Worm (Caenorhabditis elegans) whole organism, L2 larva: ENCODE data around the gene K08E5.1.

Source experiments
- C34F6.9 ChIP-seq: fragments of 150-350 bp; optimal IDR thresholded peaks from 2 replicates; lab custom pipeline; 2014; ENCODE audit warnings: missing biosample characterization, missing genetic modification characterization
- F13H6.1 ChIP-seq: sonication (generic microtip); optimal IDR thresholded peaks from 2 replicates; lab custom pipeline; 2016; ENCODE audit warnings: missing genetic modification characterization, missing compliant biosample characterization
- Y55F3AM.14 ChIP-seq: fragments of 200-800 bp; sonication (Bioruptor generic); optimal IDR thresholded peaks from 2 replicates; lab custom pipeline; 2018; ENCODE audit warnings: mild to moderate bottlenecking, missing genetic modification characterization, missing compliant biosample characterization
- aly-2 ChIP-seq: fragments of 150-350 bp; optimal IDR thresholded peaks from 2 replicates; lab custom pipeline; 2014; ENCODE audit warnings: missing biosample characterization, missing genetic modification characterization
- ama-1 ChIP-seq: fragments of 150-350 bp; optimal IDR thresholded peaks from 2 replicates; lab custom pipeline; 2018; ENCODE audit warnings: inconsistent platforms
- blmp-1 ChIP-seq: sonication (generic microtip); optimal IDR thresholded peaks from 2 replicates; lab custom pipeline; 2017; ENCODE audit warnings: missing genetic modification characterization, mild to moderate bottlenecking, missing compliant biosample characterization, antibody characterized with exemption, moderate library complexity; ENCODE audit not compliant: insufficient read depth
- ceh-16 ChIP-seq: fragments of 150-350 bp; optimal IDR thresholded peaks from 2 replicates; lab custom pipeline; 2014; ENCODE audit warnings: missing biosample characterization, missing genetic modification characterization
- ceh-82 ChIP-seq: fragments of 150-350 bp; optimal IDR thresholded peaks from 2 replicates; lab custom pipeline; 2014; ENCODE audit warnings: missing biosample characterization, missing genetic modification characterization
- crh-2 ChIP-seq: sonication (generic microtip); optimal IDR thresholded peaks from 2 replicates; lab custom pipeline; 2017; ENCODE audit warnings: missing biosample characterization, missing genetic modification characterization
- dmd-4 ChIP-seq: sonication (generic microtip); optimal IDR thresholded peaks from 2 replicates; lab custom pipeline; 2017; ENCODE audit warnings: missing biosample characterization, missing genetic modification characterization
- egl-27 ChIP-seq: sonication (generic microtip); optimal IDR thresholded peaks from 3 replicates; lab custom pipeline; 2017; ENCODE audit warnings: missing biosample characterization, missing genetic modification reagents, missing genetic modification characterization
- elt-1 ChIP-seq: fragments of 150-350 bp; optimal IDR thresholded peaks from 2 replicates; lab custom pipeline; 2014; ENCODE audit warnings: missing biosample characterization, missing genetic modification characterization
- elt-3 ChIP-seq: sonication (generic microtip); optimal IDR thresholded peaks from 2 replicates; lab custom pipeline; 2017; ENCODE audit warnings: missing biosample characterization, missing genetic modification characterization
- fos-1 ChIP-seq: fragments of 150-350 bp; optimal IDR thresholded peaks from 2 replicates; lab custom pipeline; 2014; ENCODE audit warnings: missing biosample characterization, missing genetic modification characterization
- gmeb-1 ChIP-seq: fragments of 150-350 bp; optimal IDR thresholded peaks from 2 replicates; lab custom pipeline; 2014; ENCODE audit warnings: missing biosample characterization, missing genetic modification characterization
- lin-11 ChIP-seq: fragments of 150-350 bp; sonication (generic microtip); optimal IDR thresholded peaks from 2 replicates; lab custom pipeline; 2014; ENCODE audit warnings: missing biosample characterization, missing genetic modification characterization, inconsistent platforms, mixed read lengths
- lin-13 ChIP-seq: fragments of 150-350 bp; optimal IDR thresholded peaks from 2 replicates; lab custom pipeline; 2014; ENCODE audit warnings: missing biosample characterization, missing genetic modification reagents, missing genetic modification characterization
- lsy-2 ChIP-seq, 2 experiments: fragments of 150-350 bp in 1 of 2; sonication (generic microtip) in 1 of 2; optimal IDR thresholded peaks; 2 replicates each; lab custom pipeline; 2014 to 2017; ENCODE audit warnings: missing biosample characterization in 2 of 2, missing genetic modification characterization in 2 of 2
- mab-5 ChIP-seq: fragments of 150-350 bp; optimal IDR thresholded peaks from 2 replicates; lab custom pipeline; 2014; ENCODE audit warnings: missing biosample characterization, missing genetic modification characterization
- mbf-1 ChIP-seq: sonication (generic microtip); optimal IDR thresholded peaks from 2 replicates; lab custom pipeline; 2017; ENCODE audit warnings: missing biosample characterization, missing genetic modification characterization
- mdl-1 ChIP-seq, 2 experiments: fragments of 150-350 bp in 1 of 2; sonication (generic microtip) in 1 of 2; optimal IDR thresholded peaks; 2 replicates each; lab custom pipeline; 2017; ENCODE audit warnings: missing biosample characterization in 2 of 2, missing genetic modification characterization in 2 of 2
- nhr-10 ChIP-seq: sonication (generic microtip); optimal IDR thresholded peaks from 2 replicates; lab custom pipeline; 2017; ENCODE audit warnings: missing biosample characterization, missing genetic modification characterization
- nhr-11 ChIP-seq: fragments of 150-350 bp; optimal IDR thresholded peaks from 2 replicates; lab custom pipeline; 2014; ENCODE audit warnings: missing biosample characterization, missing genetic modification characterization
- nhr-129 ChIP-seq: fragments of 150-350 bp; optimal IDR thresholded peaks from 2 replicates; lab custom pipeline; 2014; ENCODE audit warnings: missing biosample characterization, missing genetic modification characterization
- nhr-21 ChIP-seq: fragments of 150-350 bp; optimal IDR thresholded peaks from 2 replicates; lab custom pipeline; 2014; ENCODE audit warnings: missing biosample characterization, missing genetic modification characterization
- nhr-25 ChIP-seq: fragments of 150-350 bp; sonication (generic microtip); optimal IDR thresholded peaks from 3 replicates; lab custom pipeline; 2014; ENCODE audit warnings: missing biosample characterization, missing genetic modification characterization
- nhr-6 ChIP-seq: fragments of 150-350 bp; optimal IDR thresholded peaks from 2 replicates; lab custom pipeline; 2014; ENCODE audit warnings: missing biosample characterization, missing genetic modification characterization
- peb-1 ChIP-seq: fragments of 150-350 bp; optimal IDR thresholded peaks from 2 replicates; lab custom pipeline; 2014; ENCODE audit warnings: missing biosample characterization, missing genetic modification characterization
- sem-4 ChIP-seq: fragments of 150-350 bp; optimal IDR thresholded peaks from 2 replicates; lab custom pipeline; 2014; ENCODE audit warnings: missing biosample characterization, missing genetic modification reagents, missing genetic modification characterization
- sma-3 ChIP-seq: sonication (generic microtip); optimal IDR thresholded peaks from 2 replicates; lab custom pipeline; 2016; ENCODE audit warnings: missing genetic modification reagents, missing genetic modification characterization, missing compliant biosample characterization
- sma-9 ChIP-seq, 2 experiments: fragments of 150-350 bp in 1 of 2; sonication (generic microtip) in 1 of 2; optimal IDR thresholded peaks; 2 replicates each; lab custom pipeline; 2014 to 2016; ENCODE audit warnings: missing genetic modification characterization in 2 of 2, mild to moderate bottlenecking in 1 of 2, missing biosample characterization in 1 of 2, missing compliant biosample characterization in 1 of 2, missing genetic modification reagents in 1 of 2, moderate library complexity in 1 of 2
- snpc-4 ChIP-seq: fragments of 150-350 bp; optimal IDR thresholded peaks from 2 replicates; lab custom pipeline; 2014; ENCODE audit warnings: missing biosample characterization, missing genetic modification characterization
- unc-39 ChIP-seq: fragments of 150-350 bp; optimal IDR thresholded peaks from 2 replicates; lab custom pipeline; 2014; ENCODE audit warnings: missing biosample characterization, missing genetic modification characterization
- unc-55 ChIP-seq: fragments of 150-350 bp; sonication (generic microtip); optimal IDR thresholded peaks from 3 replicates; lab custom pipeline; 2014; ENCODE audit warnings: missing biosample characterization, missing genetic modification reagents, missing genetic modification characterization
- zag-1 ChIP-seq: fragments of 150-350 bp; optimal IDR thresholded peaks from 2 replicates; lab custom pipeline; 2014; ENCODE audit warnings: missing biosample characterization, missing genetic modification characterization
- ztf-1 ChIP-seq: fragments of 200-800 bp; sonication (Bioruptor generic); conservative IDR thresholded peaks from 2 replicates; pipeline ENCODE4 v1.3.6; 2022; ENCODE audit warnings: missing genetic modification characterization, missing compliant biosample characterization
- ztf-11 ChIP-seq: sonication (generic microtip); optimal IDR thresholded peaks from 2 replicates; lab custom pipeline; 2017; ENCODE audit warnings: missing biosample characterization, missing genetic modification characterization
- ztf-4 ChIP-seq: fragments of 150-350 bp; optimal IDR thresholded peaks from 2 replicates; lab custom pipeline; 2014; ENCODE audit warnings: missing biosample characterization, missing genetic modification characterization

The K08E5.1 gene

DNA sequence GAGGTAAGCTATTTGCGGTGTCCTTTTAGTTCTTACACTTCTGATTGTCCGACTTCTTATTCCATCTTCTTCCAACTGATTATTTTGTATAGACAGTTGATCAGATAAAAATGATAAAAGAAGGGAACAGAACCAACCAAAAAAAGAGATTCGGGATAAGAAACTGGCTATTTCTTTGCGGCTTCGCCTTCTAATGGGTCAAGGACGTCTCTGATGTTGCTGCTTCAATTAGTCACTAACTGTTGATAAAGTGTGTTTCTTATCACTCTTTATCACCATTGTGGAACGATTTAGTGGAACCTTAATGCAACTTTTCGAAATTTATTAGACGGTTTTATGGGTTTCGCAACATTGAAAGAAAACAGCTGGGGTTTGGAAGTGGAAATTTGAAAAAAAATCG lies 23.7 kb upstream of the K08E5.1 start:
- peak; percentile 7 for TF ChIP-seq nhr-21 (tag; lab: Kevin White, UChicago)
- no peak for TF ChIP-seq dmd-4 (tag; lab: Kevin White, UChicago)
- peak; percentile 58 for TF ChIP-seq fos-1
- no peak for TF ChIP-seq ceh-82 (tag; lab: Kevin White, UChicago)

DNA sequence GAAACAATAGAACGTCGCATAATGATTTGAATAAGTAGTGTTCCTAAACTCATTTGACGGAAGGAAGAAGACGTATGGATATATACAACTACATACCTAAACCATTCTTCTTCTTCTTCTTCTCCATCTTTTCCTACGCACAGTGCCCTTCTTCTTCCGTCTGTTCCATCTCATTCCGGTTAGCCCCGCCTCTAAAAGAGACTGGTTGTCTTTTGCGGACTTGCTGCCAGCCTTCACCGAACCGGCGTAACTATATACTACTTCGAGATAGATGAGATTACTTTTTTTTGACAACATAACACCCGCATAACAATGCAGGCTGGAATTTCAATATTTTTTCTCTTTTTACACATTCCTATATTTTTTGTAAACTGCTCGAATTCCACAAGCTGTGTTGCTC lies 13.8 kb upstream of the K08E5.1 start, which contains the start of the genes K08E5.5 and mua-3:
Gene K08E5.5 (minus strand): TSS at position 101 of the 400 bp plus-strand sequence.
Gene mua-3 (plus strand): TSS at position 313 of the 400 bp plus-strand sequence.
- no peak for TF ChIP-seq ztf-11 (tag; lab: Kevin White, UChicago)
- TF ChIP-seq fos-1, result no peak
- no peak for TF ChIP-seq ztf-1 (GFP tag; lab: Robert Waterston, UW)
- no peak for TF ChIP-seq nhr-11
- TF ChIP-seq elt-3, result no peak
- TF ChIP-seq ceh-16, result no peak
- no peak for TF ChIP-seq blmp-1 (tag; lab: Kevin White, UChicago)
- TF ChIP-seq C34F6.9, result no peak
- TF ChIP-seq peb-1 (tag; lab: Kevin White, UChicago), result no peak
- no peak for TF ChIP-seq mbf-1 (tag; lab: Kevin White, UChicago)
- no peak for TF ChIP-seq snpc-4
- no peak for TF ChIP-seq zag-1
- TF ChIP-seq sma-3 (GFP tag; lab: Kevin White, UChicago), result no peak
- no peak for TF ChIP-seq nhr-10
- TF ChIP-seq F13H6.1 (tag; lab: Kevin White, UChicago), result no peak
- no peak for TF ChIP-seq elt-1 (tag; lab: Kevin White, UChicago)
- no peak for TF ChIP-seq sem-4 (tag; lab: Kevin White, UChicago)

DNA sequence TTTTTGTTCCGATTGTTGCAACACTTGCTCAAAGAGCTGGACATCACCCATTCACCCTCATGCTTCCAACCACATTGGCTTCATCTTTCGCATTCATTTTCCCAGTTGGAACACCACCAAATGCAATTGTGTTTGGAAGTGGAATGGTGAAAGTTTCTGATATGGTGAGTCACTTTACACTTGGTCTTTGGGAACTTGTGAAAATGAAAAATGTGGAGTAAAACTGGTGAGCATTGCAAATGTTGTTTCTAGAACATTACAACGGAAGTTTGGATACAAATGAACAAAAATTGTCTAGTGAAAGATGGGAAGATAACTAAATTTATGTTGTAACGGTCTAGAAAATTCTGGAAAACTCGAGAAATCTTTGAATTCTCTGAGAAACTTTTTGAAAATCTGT lies 9.7 kb upstream of the K08E5.1 start:
- TF ChIP-seq unc-55 (GFP tag; lab: Kevin White, UChicago) (no peak), Y55F3AM.14 (GFP tag; lab: Kevin White, UChicago) (no peak), unc-39 (tag; lab: Kevin White, UChicago) (no peak), mbf-1 (tag; lab: Kevin White, UChicago) (no peak), dmd-4 (tag; lab: Kevin White, UChicago) (no peak), sma-9 (GFP tag; optimal IDR thresholded peaks at IDR 0.05; lab: Kevin White, UChicago) (no peak), sma-9 (tag; optimal IDR thresholded peaks at IDR 0.05; lab: Kevin White, UChicago) (no peak)

DNA sequence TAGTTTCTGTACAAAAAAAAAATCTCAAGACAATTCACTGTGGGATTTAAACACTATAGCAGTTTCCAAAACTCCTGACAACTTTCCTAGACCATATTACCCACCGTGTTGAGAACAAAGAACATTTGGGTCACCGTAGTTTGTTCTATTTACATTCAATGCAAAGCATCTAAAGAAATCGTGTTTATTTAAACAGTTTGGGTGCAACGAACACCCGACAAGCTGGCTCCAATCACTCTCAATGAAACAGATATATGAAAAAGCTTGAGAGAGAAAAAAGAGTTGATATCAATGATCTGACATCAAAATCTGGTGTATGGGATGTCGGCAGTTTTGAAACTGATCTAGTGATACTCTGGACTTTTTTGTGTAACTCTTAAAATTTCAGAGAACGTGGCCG lies 8.4 kb upstream of the K08E5.1 start:
- TF ChIP-seq F13H6.1 (tag; lab: Kevin White, UChicago), result peak; percentile 39
- no peak for TF ChIP-seq egl-27
- TF ChIP-seq sma-9 (GFP tag; optimal IDR thresholded peaks at IDR 0.05; lab: Kevin White, UChicago), result peak; percentile 20
- no peak for TF ChIP-seq sma-9 (tag; optimal IDR thresholded peaks at IDR 0.05; lab: Kevin White, UChicago)
- TF ChIP-seq lsy-2 (tag; optimal IDR thresholded peaks at IDR 0.05; lab: Kevin White, UChicago), result peak in 1 of 2 experiments; percentile 20
- TF ChIP-seq, all 48 proteins: peak for 3

DNA sequence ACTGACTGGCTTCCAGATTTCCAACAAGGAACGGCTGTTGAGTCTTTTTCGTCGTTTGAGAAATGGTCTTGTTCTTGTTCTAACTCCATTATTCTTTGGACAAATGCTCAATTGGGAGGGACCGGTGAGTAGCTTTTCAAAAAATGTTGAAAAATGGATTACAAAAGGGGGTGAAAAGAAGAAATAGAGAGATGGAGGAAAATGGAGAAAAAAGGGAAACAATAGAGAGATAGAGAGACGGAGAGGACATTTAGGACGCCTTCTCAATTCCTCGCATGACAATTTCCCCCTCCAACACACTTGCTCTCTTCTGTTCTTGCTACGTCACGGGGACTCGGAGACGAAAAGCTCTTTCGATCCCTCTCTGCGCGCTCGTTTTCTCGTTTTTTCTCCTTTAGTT lies 6.4 kb upstream of the K08E5.1 start:
- TF ChIP-seq ztf-11 (tag; lab: Kevin White, UChicago) (no peak), lin-13 (GFP tag; lab: Kevin White, UChicago) (peak; percentile 26), aly-2 (no peak), snpc-4 (peak; percentile 22), unc-55 (GFP tag; lab: Kevin White, UChicago) (peak; percentile 90), sem-4 (tag; lab: Kevin White, UChicago) (peak; percentile 59), gmeb-1 (tag; lab: Kevin White, UChicago) (no peak), ztf-4 (tag; lab: Kevin White, UChicago) (peak; percentile 26), crh-2 (tag; lab: Kevin White, UChicago) (peak; percentile 67), blmp-1 (tag; lab: Kevin White, UChicago) (no peak), egl-27 (peak; percentile 25), nhr-129 (tag; lab: Kevin White, UChicago) (peak; percentile 81), C34F6.9 (peak; percentile 77), ama-1 (lab: Kevin White, UChicago) (no peak), mab-5 (peak; percentile 48), mdl-1 (tag; optimal IDR thresholded peaks at IDR 0.05; lab: Kevin White, UChicago) (peak in 1 of 2 experiments; percentile 56), zag-1 (peak; percentile 74), elt-3 (no peak), elt-1 (tag; lab: Kevin White, UChicago) (no peak), lin-11 (tag; lab: Kevin White, UChicago) (peak; percentile 11), sma-9 (GFP tag; optimal IDR thresholded peaks at IDR 0.05; lab: Kevin White, UChicago) (peak; percentile 69), sma-9 (tag; optimal IDR thresholded peaks at IDR 0.05; lab: Kevin White, UChicago) (no peak), nhr-11 (no peak), nhr-6 (tag; lab: Kevin White, UChicago) (peak; percentile 64), F13H6.1 (tag; lab: Kevin White, UChicago) (peak; percentile 58), lsy-2 (tag; optimal IDR thresholded peaks at IDR 0.05; lab: Kevin White, UChicago) (peak in 1 of 2 experiments; percentile 72), nhr-25 (tag; lab: Kevin White, UChicago) (no peak)
